Worm (Caenorhabditis elegans) whole organism, L2 larva: Measurements from ENCODE around the gene F59G1.8.

ENCODE experiments used
- F13H6.1 ChIP-seq: sonication (generic microtip); optimal IDR thresholded peaks from 2 replicates; lab custom pipeline; 2016; ENCODE audit warnings: missing genetic modification characterization, missing compliant biosample characterization
- gmeb-1 ChIP-seq: fragments of 150-350 bp; optimal IDR thresholded peaks from 2 replicates; lab custom pipeline; 2014; ENCODE audit warnings: missing biosample characterization, missing genetic modification characterization
- nhr-11 ChIP-seq: fragments of 150-350 bp; optimal IDR thresholded peaks from 2 replicates; lab custom pipeline; 2014; ENCODE audit warnings: missing biosample characterization, missing genetic modification characterization
- nhr-12 ChIP-seq: fragments of 150-350 bp; optimal IDR thresholded peaks from 2 replicates; lab custom pipeline; 2014; ENCODE audit warnings: missing biosample characterization, missing genetic modification characterization
- zag-1 ChIP-seq: fragments of 150-350 bp; optimal IDR thresholded peaks from 2 replicates; lab custom pipeline; 2014; ENCODE audit warnings: missing biosample characterization, missing genetic modification characterization

ce11 chrII:5896512-5896911 lies 9.9 kb upstream of the F59G1.8 start:
- no peak for TF ChIP-seq nhr-11 (tag; lab: Kevin White, UChicago)
- TF ChIP-seq F13H6.1 (tag; lab: Kevin White, UChicago): no peak
- TF ChIP-seq gmeb-1 (tag; lab: Kevin White, UChicago): no peak
- no peak for TF ChIP-seq zag-1
- TF ChIP-seq nhr-12 (tag; lab: Kevin White, UChicago): no peak
